Worm (Caenorhabditis elegans): ENCODE results near the gene mrps-9.

DNA sequence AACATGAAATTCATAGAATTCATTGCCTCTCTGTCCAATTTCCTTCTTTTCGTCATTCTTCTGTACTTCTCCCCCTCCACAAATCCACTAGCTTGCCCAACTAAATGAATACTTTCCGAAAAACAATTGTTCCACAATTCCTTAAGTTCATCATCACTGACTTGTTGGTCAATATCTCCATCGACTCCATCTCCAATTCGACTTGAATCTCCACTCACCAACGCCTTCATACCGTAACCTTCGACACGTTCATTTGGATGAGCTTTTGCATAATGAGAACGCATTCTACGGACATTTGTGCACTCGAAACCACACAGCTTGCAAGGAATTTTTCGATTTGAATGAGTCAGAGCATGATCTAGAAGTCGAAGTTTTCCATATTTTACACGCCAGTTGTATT is 24.9 kb upstream of the mrps-9 start:
- TF ChIP-seq lin-11 (tag; optimal IDR thresholded peaks at IDR 0.05) (no peak), F13H6.1 (tag; optimal IDR thresholded peaks at IDR 0.05) (no peak)
